Fruit fly (Drosophila melanogaster) whole organism, embryonic: ENCODE data around the gene Phyhd1.

Experiments
- Abd-B ChIP-seq: fragments of 200-800 bp; sonication (Bioruptor generic); optimal IDR thresholded peaks from 2 replicates; lab custom pipeline; 2018; ENCODE audit warnings: missing biosample characterization, mild to moderate bottlenecking, missing genetic modification characterization, moderate library complexity
- B-H1 ChIP-seq: fragments of 200-800 bp; sonication (Bioruptor generic); IDR thresholded peaks from 3 replicates; pipeline ENCODE4 v1.3.6; 2022; ENCODE audit warnings: missing biosample characterization, missing genetic modification characterization
- BEAF-32 ChIP-seq: fragments of 200-800 bp; sonication (Bioruptor generic); optimal IDR thresholded peaks from 3 replicates; lab custom pipeline; 2017; ENCODE audit warnings: missing biosample characterization, missing genetic modification characterization, mild to moderate bottlenecking, moderate library complexity, missing genetic modification reagents
- Blimp-1 ChIP-seq: fragments of 200-800 bp; sonication (Bioruptor generic); optimal IDR thresholded peaks from 3 replicates; lab custom pipeline; 2018; ENCODE audit warnings: missing biosample characterization, missing genetic modification characterization, mild to moderate bottlenecking, moderate library complexity, missing genetic modification reagents
- Bteb2 ChIP-seq: fragments of 200-800 bp; sonication (Bioruptor generic); optimal IDR thresholded peaks from 2 replicates; lab custom pipeline; 2016; ENCODE audit warnings: missing biosample characterization, missing genetic modification characterization
- CG10209 ChIP-seq: fragments of 200-800 bp; sonication (Bioruptor generic); optimal IDR thresholded peaks from 3 replicates; lab custom pipeline; 2017; ENCODE audit warnings: missing biosample characterization, mild to moderate bottlenecking, missing genetic modification characterization, missing genetic modification reagents
- CG10267 ChIP-seq: fragments of 200-800 bp; sonication (Bioruptor generic); optimal IDR thresholded peaks from 2 replicates; lab custom pipeline; 2018; ENCODE audit warnings: missing biosample characterization, mild to moderate bottlenecking, missing genetic modification characterization, moderate library complexity
- CG11085 ChIP-seq: fragments of 200-800 bp; sonication (Bioruptor generic); IDR thresholded peaks from 2 replicates; pipeline ENCODE4 v1.3.6; 2022; ENCODE audit warnings: missing biosample characterization, missing genetic modification characterization
- CG11093 ChIP-seq: fragments of 200-800 bp; sonication (Bioruptor generic); IDR thresholded peaks from 3 replicates; pipeline ENCODE4 v1.3.6; 2022; ENCODE audit warnings: missing biosample characterization, missing genetic modification characterization
- CG11247 ChIP-seq: fragments of 200-800 bp; sonication (Bioruptor generic); IDR thresholded peaks from 2 replicates; pipeline ENCODE4 v1.3.6; 2022; ENCODE audit warnings: missing biosample characterization, missing genetic modification characterization
- CG12155 ChIP-seq: fragments of 200-800 bp; sonication (Bioruptor generic); optimal IDR thresholded peaks from 3 replicates; lab custom pipeline; 2016; ENCODE audit warnings: missing biosample characterization, missing genetic modification characterization
- CG12236 ChIP-seq: fragments of 200-800 bp; sonication (Bioruptor generic); optimal IDR thresholded peaks from 2 replicates; lab custom pipeline; 2016; ENCODE audit warnings: missing biosample characterization, missing genetic modification characterization
- CG13123 ChIP-seq: fragments of 200-800 bp; sonication (Bioruptor generic); optimal IDR thresholded peaks from 2 replicates; lab custom pipeline; 2016; ENCODE audit warnings: missing biosample characterization, missing genetic modification characterization
- CG13894 ChIP-seq: fragments of 200-800 bp; sonication (Bioruptor generic); optimal IDR thresholded peaks from 3 replicates; lab custom pipeline; 2018; ENCODE audit warnings: missing biosample characterization, mild to moderate bottlenecking, missing genetic modification characterization, moderate library complexity
- CG1603 ChIP-seq: fragments of 200-800 bp; sonication (Bioruptor generic); optimal IDR thresholded peaks from 2 replicates; lab custom pipeline; 2019; ENCODE audit warnings: missing biosample characterization, mild to moderate bottlenecking, missing genetic modification characterization, moderate library complexity
- CG16779 ChIP-seq: fragments of 200-800 bp; sonication (Bioruptor generic); IDR thresholded peaks from 2 replicates; pipeline ENCODE4 v1.3.6; 2022; ENCODE audit warnings: missing biosample characterization, missing genetic modification characterization
- CG17568 ChIP-seq: fragments of 200-800 bp; sonication (Bioruptor generic); optimal IDR thresholded peaks from 2 replicates; lab custom pipeline; 2018; ENCODE audit warnings: missing biosample characterization, mild to moderate bottlenecking, missing genetic modification characterization, moderate library complexity
- CG18619 ChIP-seq: fragments of 200-800 bp; sonication (Bioruptor generic); optimal IDR thresholded peaks from 3 replicates; lab custom pipeline; 2017; ENCODE audit warnings: missing biosample characterization, mild to moderate bottlenecking, missing genetic modification characterization
- CG2889 ChIP-seq: fragments of 200-800 bp; sonication (Bioruptor generic); IDR thresholded peaks from 3 replicates; pipeline ENCODE4 v1.3.6; 2022; ENCODE audit warnings: missing biosample characterization, missing genetic modification characterization
- CG9215 ChIP-seq: fragments of 200-800 bp; sonication (Bioruptor generic); IDR thresholded peaks from 2 replicates; pipeline ENCODE4 v1.3.6; 2022; ENCODE audit warnings: missing biosample characterization, missing genetic modification characterization
- CoRest ChIP-seq: fragments of 200-800 bp; sonication (Bioruptor generic); optimal IDR thresholded peaks from 3 replicates; lab custom pipeline; 2018; ENCODE audit warnings: missing biosample characterization, mild to moderate bottlenecking, missing genetic modification characterization, moderate library complexity
- Fer3 ChIP-seq: fragments of 200-800 bp; sonication (Bioruptor generic); optimal IDR thresholded peaks from 2 replicates; lab custom pipeline; 2018; ENCODE audit warnings: missing biosample characterization, mild to moderate bottlenecking, missing genetic modification characterization, moderate library complexity
- GATAe ChIP-seq: fragments of 200-800 bp; sonication (Bioruptor generic); conservative IDR thresholded peaks from 2 replicates; pipeline ENCODE4 v1.3.6; 2022; ENCODE audit warnings: missing biosample characterization, missing genetic modification characterization
- Hmr ChIP-seq: fragments of 200-800 bp; sonication (Bioruptor generic); optimal IDR thresholded peaks from 3 replicates; lab custom pipeline; 2017; ENCODE audit warnings: mild to moderate bottlenecking, missing biosample characterization, missing genetic modification reagents, missing genetic modification characterization
- Lim3 ChIP-seq: fragments of 200-800 bp; sonication (Bioruptor generic); IDR thresholded peaks from 2 replicates; pipeline ENCODE4 v1.3.6; 2022; ENCODE audit warnings: missing biosample characterization, missing genetic modification characterization
- Med ChIP-seq: fragments of 200-800 bp; sonication (Bioruptor generic); peaks from one replicate; lab custom pipeline; 2016; ENCODE audit warnings: missing biosample characterization, missing genetic modification characterization, mild to moderate bottlenecking, inconsistent platforms, moderate library complexity
- Mes4 ChIP-seq: fragments of 200-800 bp; sonication (Bioruptor generic); optimal IDR thresholded peaks from 2 replicates; lab custom pipeline; 2016; ENCODE audit warnings: missing biosample characterization, missing genetic modification characterization
- PHDP ChIP-seq: fragments of 200-800 bp; sonication (Bioruptor generic); optimal IDR thresholded peaks from 3 replicates; lab custom pipeline; 2018; ENCODE audit warnings: missing biosample characterization, mild to moderate bottlenecking, missing genetic modification characterization, moderate library complexity
- Side ChIP-seq: fragments of 200-800 bp; sonication (Bioruptor generic); optimal IDR thresholded peaks from 2 replicates; lab custom pipeline; 2016; ENCODE audit warnings: missing biosample characterization, missing genetic modification characterization
- ac ChIP-seq: fragments of 200-800 bp; sonication (Bioruptor generic); optimal IDR thresholded peaks from 3 replicates; lab custom pipeline; 2017; ENCODE audit warnings: missing biosample characterization, mild to moderate bottlenecking, missing genetic modification characterization
- al ChIP-seq: fragments of 200-800 bp; sonication (Bioruptor generic); IDR thresholded peaks from 2 replicates; pipeline ENCODE4 v1.3.6; 2022; ENCODE audit warnings: missing biosample characterization, missing genetic modification characterization
- ase ChIP-seq: fragments of 200-800 bp; sonication (Bioruptor generic); IDR thresholded peaks from 3 replicates; pipeline ENCODE4 v1.3.6; 2022; ENCODE audit warnings: missing biosample characterization, missing genetic modification characterization
- az2 ChIP-seq: fragments of 200-800 bp; sonication (Bioruptor generic); optimal IDR thresholded peaks from 3 replicates; lab custom pipeline; 2016; ENCODE audit warnings: missing biosample characterization, missing genetic modification characterization
- chinmo ChIP-seq: fragments of 200-800 bp; sonication (Bioruptor generic); IDR thresholded peaks from 4 replicates; pipeline ENCODE4 v1.3.6; 2022; ENCODE audit warnings: missing biosample characterization, missing genetic modification characterization; ENCODE audit not compliant: partially characterized antibody
- croc ChIP-seq: fragments of 200-800 bp; sonication (Bioruptor generic); conservative IDR thresholded peaks from 3 replicates; pipeline ENCODE4 v1.3.6; 2022; ENCODE audit warnings: missing biosample characterization, missing genetic modification characterization
- dpn ChIP-seq, 2 experiments: fragments of 200-800 bp; sonication (Bioruptor generic); optimal IDR thresholded peaks; 3 replicates each; lab custom pipeline; 2016; ENCODE audit warnings: missing biosample characterization in 2 of 2, missing genetic modification characterization in 2 of 2
- dysf ChIP-seq: fragments of 200-800 bp; sonication (Bioruptor generic); IDR thresholded peaks from 3 replicates; pipeline ENCODE4 v1.3.6; 2022; ENCODE audit warnings: missing biosample characterization, missing genetic modification characterization
- ewg ChIP-seq: fragments of 200-800 bp; sonication (Bioruptor generic); optimal IDR thresholded peaks from 3 replicates; lab custom pipeline; 2017; ENCODE audit warnings: mild to moderate bottlenecking, missing biosample characterization, missing genetic modification reagents, missing genetic modification characterization
- fd3F ChIP-seq: fragments of 200-800 bp; sonication (Bioruptor generic); optimal IDR thresholded peaks from 2 replicates; lab custom pipeline; 2018; ENCODE audit warnings: missing biosample characterization, mild to moderate bottlenecking, missing genetic modification characterization, moderate library complexity
- gem ChIP-seq: fragments of 200-800 bp; sonication (Bioruptor generic); optimal IDR thresholded peaks from 2 replicates; lab custom pipeline; 2019; ENCODE audit warnings: missing biosample characterization, mild to moderate bottlenecking, missing genetic modification characterization, moderate library complexity
- grau ChIP-seq: fragments of 200-800 bp; optimal IDR thresholded peaks from 3 replicates; lab custom pipeline; 2019; ENCODE audit warnings: missing biosample characterization, mild to moderate bottlenecking, missing genetic modification characterization, moderate library complexity
- hbn ChIP-seq: fragments of 200-800 bp; sonication (Bioruptor generic); IDR thresholded peaks from 2 replicates; pipeline ENCODE4 v1.3.6; 2022; ENCODE audit warnings: missing biosample characterization, missing genetic modification characterization; ENCODE audit not compliant: partially characterized antibody
- ind ChIP-seq: fragments of 200-800 bp; sonication (Bioruptor generic); optimal IDR thresholded peaks from 3 replicates; lab custom pipeline; 2016; ENCODE audit warnings: missing biosample characterization, missing genetic modification characterization
- kay ChIP-seq: fragments of 200-800 bp; sonication (Bioruptor generic); optimal IDR thresholded peaks from 2 replicates; lab custom pipeline; 2016; ENCODE audit warnings: missing biosample characterization, missing genetic modification characterization
- lilli ChIP-seq: fragments of 200-800 bp; sonication (Bioruptor generic); optimal IDR thresholded peaks from 3 replicates; lab custom pipeline; 2016; ENCODE audit warnings: missing biosample characterization, missing genetic modification characterization
- otp ChIP-seq: fragments of 200-800 bp; sonication (Bioruptor generic); IDR thresholded peaks from 3 replicates; pipeline ENCODE4, ENCODE4 v1.3.6; 2022; ENCODE audit warnings: missing biosample characterization, missing genetic modification characterization
- phol ChIP-seq: fragments of 200-800 bp; sonication (Bioruptor generic); optimal IDR thresholded peaks from 3 replicates; lab custom pipeline; 2018; ENCODE audit warnings: missing biosample characterization, mild to moderate bottlenecking, missing genetic modification characterization, moderate library complexity
- slp2 ChIP-seq: fragments of 200-800 bp; sonication (Bioruptor generic); optimal IDR thresholded peaks from 2 replicates; lab custom pipeline; 2016; ENCODE audit warnings: missing biosample characterization, missing genetic modification characterization
- tgo ChIP-seq: fragments of 200-800 bp; sonication (Bioruptor generic); IDR thresholded peaks from 3 replicates; pipeline ENCODE4 v1.3.6; 2022; ENCODE audit warnings: missing biosample characterization, missing genetic modification characterization
- tin ChIP-seq: fragments of 200-800 bp; sonication (Bioruptor generic); optimal IDR thresholded peaks from 3 replicates; lab custom pipeline; 2016; ENCODE audit warnings: missing biosample characterization, missing genetic modification characterization

The Phyhd1 gene

DNA sequence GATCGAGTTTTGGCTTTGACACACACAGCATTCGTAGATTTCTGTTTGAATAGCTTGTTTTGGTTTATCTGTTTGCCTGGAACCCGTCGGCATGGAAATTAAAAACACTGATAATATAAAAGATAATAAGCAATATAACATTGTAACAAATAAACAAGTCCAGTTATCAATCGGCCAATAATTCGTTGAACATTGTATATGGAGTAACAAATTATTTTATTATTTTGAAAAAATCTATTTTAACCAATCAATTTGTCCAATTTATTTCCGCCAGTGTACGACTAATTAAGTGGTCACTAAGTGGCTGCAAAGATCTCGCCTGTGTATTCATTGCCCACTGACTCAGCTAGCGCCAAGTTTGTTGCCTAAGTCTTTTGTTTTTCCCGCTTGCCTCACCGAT, 8.1 kb upstream of the Phyhd1 start (continued):
- TF ChIP-seq lilli (GFP tag; lab: Kevin White, UChicago) (peak; percentile 59), ase (0 out of 3 replicates have a peak, but pooled peaks have one; percentile 28), Abd-B (GFP tag; lab: Kevin White, UChicago) (peak; percentile 41), dpn (GFP tag; optimal IDR thresholded peaks at IDR 0.05; lab: Kevin White, UChicago) (peak; percentile 17 to 28), gem (peak; percentile 71), grau (peak; percentile 70), CG16779 (GFP tag; lab: Robert Waterston, UW) (no peak), ewg (GFP tag; lab: Kevin White, UChicago) (no peak), CG13894 (tag; lab: Kevin White, UChicago) (peak; percentile 40), CG10267 (tag; lab: Kevin White, UChicago) (peak; percentile 40), CoRest (tag; lab: Kevin White, UChicago) (peak; percentile 41), fd3F (GFP tag; lab: Kevin White, UChicago) (peak; percentile 4), kay (GFP tag; lab: Kevin White, UChicago) (peak; percentile 5), CG17568 (no peak), Mes4 (no peak), CG18619 (GFP tag; lab: Kevin White, UChicago) (peak; percentile 10), al (peak; percentile 73), CG10209 (peak; percentile 4), Blimp-1 (GFP tag; lab: Kevin White, UChicago) (peak; percentile 56), CG11093 (GFP tag; lab: Robert Waterston, UW) (0 out of 3 replicates have a peak, but pooled peaks have one; percentile 9), chinmo (GFP tag; lab: Robert Waterston, UW) (no peak), Side (GFP tag; lab: Kevin White, UChicago) (no peak), az2 (GFP tag; lab: Kevin White, UChicago) (peak; percentile 10), ind (GFP tag; lab: Kevin White, UChicago) (peak; percentile 34), ac (GFP tag; lab: Kevin White, UChicago) (no peak), CG11085 (GFP tag; lab: Robert Waterston, UW) (0 out of 2 replicates have a peak, but pooled peaks have one; percentile 29), dysf (GFP tag; lab: Robert Waterston, UW) (peak; percentile 80), hbn (GFP tag; lab: Robert Waterston, UW) (no peak), BEAF-32 (GFP tag; lab: Kevin White, UChicago) (no peak), CG1603 (tag; lab: Kevin White, UChicago) (no peak), B-H1 (peak; percentile 33; the same call in 1 of the 3 replicates), phol (peak; percentile 5), CG9215 (GFP tag; lab: Robert Waterston, UW) (peak; percentile 55), GATAe (GFP tag; lab: Robert Waterston, UW) (0 out of 2 replicates have a peak, but pooled peaks have one; percentile 18), Lim3 (GFP tag; lab: Robert Waterston, UW) (no peak), otp (peak; percentile 43; the same call in 1 of the 3 replicates), tin (peak; percentile 8), croc (peak; percentile 16; the same call in 1 of the 3 replicates), CG13123 (GFP tag; lab: Kevin White, UChicago) (no peak), PHDP (peak; percentile 60), CG2889 (GFP tag; lab: Robert Waterston, UW) (no peak), Fer3 (tag; lab: Kevin White, UChicago) (peak; percentile 72), Bteb2 (GFP tag; lab: Kevin White, UChicago) (peak; percentile 56), CG11247 (GFP tag; lab: Robert Waterston, UW) (0 out of 2 replicates have a peak, but pooled peaks have one; percentile 5), CG12155 (GFP tag; lab: Kevin White, UChicago) (peak; percentile 32), Med (GFP tag; lab: Kevin White, UChicago) (peak; percentile 82), CG12236 (GFP tag; lab: Kevin White, UChicago) (no peak), Hmr (GFP tag; lab: Kevin White, UChicago) (peak; percentile 48), slp2 (GFP tag; lab: Kevin White, UChicago) (no peak), tgo (GFP tag; lab: Robert Waterston, UW) (peak; percentile 63; the same call in 2 of the 3 replicates)
